Worm (Caenorhabditis elegans) whole organism, L2 larva: Measurements from ENCODE around the gene nhr-120.

ENCODE experiments used
- ama-1 ChIP-seq: fragments of 150-350 bp; optimal IDR thresholded peaks from 2 replicates; lab custom pipeline; 2018; ENCODE audit warnings: inconsistent platforms
- lsy-2 ChIP-seq, 2 experiments: fragments of 150-350 bp in 1 of 2; sonication (generic microtip) in 1 of 2; optimal IDR thresholded peaks; 2 replicates each; lab custom pipeline; 2014 to 2017; ENCODE audit warnings: missing biosample characterization in 2 of 2, missing genetic modification characterization in 2 of 2

- TF ChIP-seq ama-1 (lab: Kevin White, UChicago), result no peak
- no peak for TF ChIP-seq lsy-2 (tag; optimal IDR thresholded peaks at IDR 0.05; lab: Kevin White, UChicago)
Measured at ce11 chrX:6591674-6592073, 48.7 kb downstream of the nhr-120 start.
